Worm (Caenorhabditis elegans): Measurements from ENCODE around the gene ifd-2.

- TF ChIP-seq mep-1 (tag; optimal IDR thresholded peaks at IDR 0.05), result no peak
- no peak for TF ChIP-seq snpc-4 (tag; optimal IDR thresholded peaks at IDR 0.05)
- peak; percentile 27 for TF ChIP-seq pha-4 (tag; optimal IDR thresholded peaks at IDR 0.05)
These were observed 41.9 kb upstream of the ifd-2 start for ce11 chrX:857658-858057.
